Fruit fly (Drosophila melanogaster): ENCODE results near the gene Myb.

Gene Myb

dm6 chrX:15891606-15892345 is 34.2 kb upstream of the Myb start, which contains the start of gene shi (continued):
- TF ChIP-seq CG4404 (GFP tag; IDR thresholded peaks at IDR 0.05) (no peak), MESR4 (GFP tag; optimal IDR thresholded peaks at IDR 0.05) (peak; percentile 72), CG12104 (GFP tag; optimal IDR thresholded peaks at IDR 0.05) (no peak), Dref (GFP tag; IDR thresholded peaks at IDR 0.05) (peak; percentile 96), CG4617 (GFP tag; optimal IDR thresholded peaks at IDR 0.05; ENCODE audit: borderline replicate concordance) (peak; percentile 3), zf30C (GFP tag; optimal IDR thresholded peaks at IDR 0.05) (no peak), Bgb (GFP tag; IDR thresholded peaks at IDR 0.05; ENCODE audit: partially characterized antibody) (peak; percentile 99), bbx (GFP tag; IDR thresholded peaks at IDR 0.05; ENCODE audit: partially characterized antibody) (peak; percentile 99), fd64A (GFP tag; optimal IDR thresholded peaks at IDR 0.05) (no peak), gt (GFP tag; IDR thresholded peaks at IDR 0.05) (no peak), insv (GFP tag; optimal IDR thresholded peaks at IDR 0.05) (peak in 1 of 2 experiments; percentile 67), CG32772 (GFP tag; IDR thresholded peaks at IDR 0.05) (no peak), CG18476 (GFP tag; optimal IDR thresholded peaks at IDR 0.05) (no peak), CG10274 (GFP tag; optimal IDR thresholded peaks at IDR 0.05) (no peak), sna (GFP tag; IDR thresholded peaks at IDR 0.05; ENCODE audit: partially characterized antibody) (peak; percentile 93), gfzf (GFP tag; optimal IDR thresholded peaks at IDR 0.05) (peak; percentile 53), Lim3 (GFP tag; IDR thresholded peaks at IDR 0.05) (no peak), ham (GFP tag; IDR thresholded peaks at IDR 0.05) (no peak), B-H2 (GFP tag; optimal IDR thresholded peaks at IDR 0.05) (peak; percentile 63), CG31365 (tag; optimal IDR thresholded peaks at IDR 0.05) (no peak), CG2129 (GFP tag; IDR thresholded peaks at IDR 0.05; ENCODE audit: partially characterized antibody) (peak; percentile 83), sc (optimal IDR thresholded peaks at IDR 0.05) (no peak), sc (GFP tag; optimal IDR thresholded peaks at IDR 0.05) (no peak), ci (GFP tag; IDR thresholded peaks at IDR 0.05) (peak; percentile 58; the same call in 2 of the 3 replicates), Pdp1 (GFP tag; optimal IDR thresholded peaks at IDR 0.05) (peak in 1 of 2 experiments; percentile 8), CG14710 (tag; optimal IDR thresholded peaks at IDR 0.05) (peak; percentile 60), Ets65A (GFP tag) (no peak), CG11093 (GFP tag; IDR thresholded peaks at IDR 0.05) (no peak), HLH4C (GFP tag; IDR thresholded peaks at IDR 0.05; ENCODE audit: partially characterized antibody) (peak; percentile 99), dm (GFP tag; optimal IDR thresholded peaks at IDR 0.05) (peak; percentile 26), Sin3A (optimal IDR thresholded peaks at IDR 0.05) (peak; percentile 52), slbo (GFP tag; IDR thresholded peaks at IDR 0.05) (peak; percentile 29; the same call in 1 of the 2 replicates), br (optimal IDR thresholded peaks at IDR 0.05) (no peak), CG7786 (GFP tag; optimal IDR thresholded peaks at IDR 0.05) (peak; percentile 14), gro (GFP tag; optimal IDR thresholded peaks at IDR 0.05) (peak; percentile 27), tup (GFP tag; optimal IDR thresholded peaks at IDR 0.05) (no peak), Atf6 (GFP tag; IDR thresholded peaks at IDR 0.05) (no peak), CG7271 (tag; optimal IDR thresholded peaks at IDR 0.05) (no peak), GATAe (GFP tag; conservative IDR thresholded peaks at IDR 0.05) (no peak), H15 (GFP tag; IDR thresholded peaks at IDR 0.05) (no peak), CG8924 (tag; optimal IDR thresholded peaks at IDR 0.05) (peak; percentile 56), CG1792 (GFP tag; optimal IDR thresholded peaks at IDR 0.05) (no peak), CG10565 (GFP tag; optimal IDR thresholded peaks at IDR 0.05) (no peak), CG11696 (GFP tag; IDR thresholded peaks at IDR 0.05) (no peak), her (GFP tag; optimal IDR thresholded peaks at IDR 0.05) (no peak), lov (optimal IDR thresholded peaks at IDR 0.05) (no peak), lov (GFP tag; IDR thresholded peaks at IDR 0.05) (no peak), tin (GFP tag; optimal IDR thresholded peaks at IDR 0.05) (no peak), mam (GFP tag; optimal IDR thresholded peaks at IDR 0.05) (peak; percentile 6), CG12236 (GFP tag; optimal IDR thresholded peaks at IDR 0.05) (no peak), Fer3 (tag; optimal IDR thresholded peaks at IDR 0.05) (peak; percentile 9)
